Worm (Caenorhabditis elegans): ENCODE measurements around the gene Y62H9A.1.

The Y62H9A.1 gene

ce11 chrX:11913824-11914223 is 38.5 kb downstream of the Y62H9A.1 start, which contains the start of gene Y62H9A.12:
Y62H9A.12 (plus strand) TSS chrX:11914124.
- TF ChIP-seq nhr-77 (tag; optimal IDR thresholded peaks at IDR 0.05) (no peak), daf-12 (tag; optimal IDR thresholded peaks at IDR 0.05) (no peak), fkh-10 (GFP tag; optimal IDR thresholded peaks at IDR 0.05) (no peak), sea-2 (GFP tag; optimal IDR thresholded peaks at IDR 0.05) (no peak), tbx-2 (tag; optimal IDR thresholded peaks at IDR 0.05) (no peak), ceh-16 (tag; optimal IDR thresholded peaks at IDR 0.05) (no peak), nfya-1 (tag; optimal IDR thresholded peaks at IDR 0.05; ENCODE audit: insufficient read depth) (no peak)

- TF ChIP-seq lin-39 (tag; optimal IDR thresholded peaks at IDR 0.05) = no peak
- no peak for TF ChIP-seq jun-1 (tag; optimal IDR thresholded peaks at IDR 0.05)
- no peak for TF ChIP-seq fkh-10 (GFP tag; optimal IDR thresholded peaks at IDR 0.05)
- no peak for TF ChIP-seq ama-1 (optimal IDR thresholded peaks at IDR 0.05)
- TF ChIP-seq lsy-12 (tag; optimal IDR thresholded peaks at IDR 0.05) = no peak
- no peak for TF ChIP-seq elt-3 (tag; optimal IDR thresholded peaks at IDR 0.05)
These were observed 41.4 kb downstream of the Y62H9A.1 start, which contains the start of gene Y62H9A.13 for ce11 chrX:11916705-11917104. Y62H9A.13 (plus strand) TSS chrX:11917005.

- TF ChIP-seq fkh-10 (GFP tag; optimal IDR thresholded peaks at IDR 0.05) = no peak
- no peak for TF ChIP-seq daf-12 (tag; optimal IDR thresholded peaks at IDR 0.05)
- TF ChIP-seq mdl-1 (tag; optimal IDR thresholded peaks at IDR 0.05) = no peak
- no peak for TF ChIP-seq zag-1 (tag; optimal IDR thresholded peaks at IDR 0.05)
These were observed 42.7 kb downstream of the Y62H9A.1 start, which contains the start of gene Y62H9A.16 for ce11 chrX:11917994-11918393. Y62H9A.16 (plus strand) TSS chrX:11918294.

ce11 chrX:11920723-11921283 is 45.5 kb downstream of the Y62H9A.1 start, which contains the start of gene Y62H9A.14:
Y62H9A.14 (plus strand) TSS chrX:11921233.
- TF ChIP-seq zag-1 (tag; optimal IDR thresholded peaks at IDR 0.05) (no peak), tbx-2 (tag; optimal IDR thresholded peaks at IDR 0.05) (no peak), egl-5 (tag; optimal IDR thresholded peaks at IDR 0.05) (no peak)

ce11 chrX:11924158-11924557 is 48.8 kb downstream of the Y62H9A.1 start, which contains the start of gene F55G7.1:
F55G7.1 (plus strand) TSS chrX:11924433.
- TF ChIP-seq ceh-16 (tag; optimal IDR thresholded peaks at IDR 0.05) (no peak), elt-3 (tag; optimal IDR thresholded peaks at IDR 0.05) (peak in 1 of 3 experiments; percentile 37), ceh-28 (tag; optimal IDR thresholded peaks at IDR 0.05) (peak; percentile 74), nhr-25 (tag; optimal IDR thresholded peaks at IDR 0.05) (peak; percentile 83), nhr-76 (tag; optimal IDR thresholded peaks at IDR 0.05) (no peak), fos-1 (tag; optimal IDR thresholded peaks at IDR 0.05) (no peak), sea-2 (GFP tag; optimal IDR thresholded peaks at IDR 0.05) (no peak), nhr-23 (tag; optimal IDR thresholded peaks at IDR 0.05) (no peak), ztf-11 (tag; optimal IDR thresholded peaks at IDR 0.05) (no peak), pha-4 (tag; optimal IDR thresholded peaks at IDR 0.05) (no peak), unc-39 (tag; optimal IDR thresholded peaks at IDR 0.05) (no peak), daf-12 (tag; optimal IDR thresholded peaks at IDR 0.05) (no peak), lsy-12 (tag; optimal IDR thresholded peaks at IDR 0.05) (peak; percentile 9), ZK546.5 (tag; optimal IDR thresholded peaks at IDR 0.05) (no peak), mml-1 (tag; optimal IDR thresholded peaks at IDR 0.05) (no peak), tbx-2 (tag; optimal IDR thresholded peaks at IDR 0.05) (peak; percentile 66), elt-2 (tag; optimal IDR thresholded peaks at IDR 0.05) (peak; percentile 28), nhr-237 (tag; optimal IDR thresholded peaks at IDR 0.05) (no peak), lin-39 (tag; optimal IDR thresholded peaks at IDR 0.05) (no peak), aly-2 (tag; optimal IDR thresholded peaks at IDR 0.05) (no peak), ceh-82 (tag; optimal IDR thresholded peaks at IDR 0.05) (peak; percentile 43), elt-1 (tag; optimal IDR thresholded peaks at IDR 0.05) (no peak), nhr-43 (tag; optimal IDR thresholded peaks at IDR 0.05; ENCODE audit: poor library complexity, severe bottlenecking) (peak; percentile 71), ama-1 (optimal IDR thresholded peaks at IDR 0.05) (no peak), hmg-11 (tag; optimal IDR thresholded peaks at IDR 0.05) (peak; percentile 20), nhr-12 (tag; optimal IDR thresholded peaks at IDR 0.05) (no peak), R02D3.7 (tag; optimal IDR thresholded peaks at IDR 0.05) (no peak), eor-1 (tag; optimal IDR thresholded peaks at IDR 0.05) (no peak), fkh-2 (tag; optimal IDR thresholded peaks at IDR 0.05) (no peak), skn-1 (tag; optimal IDR thresholded peaks at IDR 0.05) (peak; percentile 19), egl-5 (tag; optimal IDR thresholded peaks at IDR 0.05) (no peak), zag-1 (tag; optimal IDR thresholded peaks at IDR 0.05) (no peak), ceh-9 (tag; optimal IDR thresholded peaks at IDR 0.05) (no peak), nfya-1 (tag; optimal IDR thresholded peaks at IDR 0.05; ENCODE audit: insufficient read depth) (peak; percentile 25), lin-15B (tag; optimal IDR thresholded peaks at IDR 0.05) (no peak), nhr-28 (tag; optimal IDR thresholded peaks at IDR 0.05) (no peak), snpc-4 (tag; optimal IDR thresholded peaks at IDR 0.05) (peak; percentile 86), nhr-67 (tag; optimal IDR thresholded peaks at IDR 0.05) (no peak), fkh-10 (GFP tag; optimal IDR thresholded peaks at IDR 0.05) (no peak), jun-1 (tag; optimal IDR thresholded peaks at IDR 0.05) (peak; percentile 20), mdl-1 (tag; optimal IDR thresholded peaks at IDR 0.05) (no peak)
